Worm (Caenorhabditis elegans) whole organism, late embryonic: Measurements from ENCODE around the gene srh-190.

Source experiments
- C08G9.2 ChIP-seq: sonication (generic microtip); optimal IDR thresholded peaks from 2 replicates; lab custom pipeline; 2016; ENCODE audit warnings: mild to moderate bottlenecking, missing genetic modification characterization, moderate library complexity, missing compliant biosample characterization
- F13H6.1 ChIP-seq: sonication (generic microtip); optimal IDR thresholded peaks from 2 replicates; lab custom pipeline; 2016; ENCODE audit warnings: missing genetic modification characterization, missing compliant biosample characterization
- Y22D7AL.16 ChIP-seq: sonication (generic microtip); optimal IDR thresholded peaks from 2 replicates; lab custom pipeline; 2016; ENCODE audit warnings: missing genetic modification characterization, missing compliant biosample characterization
- ama-1 ChIP-seq: fragments of 150-350 bp; optimal IDR thresholded peaks from 2 replicates; lab custom pipeline; 2014
- ceh-18 ChIP-seq: sonication (generic microtip); optimal IDR thresholded peaks from 2 replicates; lab custom pipeline; 2016; ENCODE audit warnings: missing genetic modification characterization, missing compliant biosample characterization
- ceh-22 ChIP-seq: sonication (generic microtip); optimal IDR thresholded peaks from 2 replicates; lab custom pipeline; 2017; ENCODE audit warnings: missing biosample characterization, missing genetic modification characterization
- ceh-31 ChIP-seq: sonication (generic microtip); optimal IDR thresholded peaks from 2 replicates; lab custom pipeline; 2016; ENCODE audit warnings: missing genetic modification characterization, missing compliant biosample characterization
- ceh-34 ChIP-seq: sonication (generic microtip); optimal IDR thresholded peaks from 2 replicates; lab custom pipeline; 2016; ENCODE audit warnings: mild to moderate bottlenecking, missing genetic modification characterization, missing compliant biosample characterization
- ceh-45 ChIP-seq: fragments of 200-800 bp; sonication (Bioruptor generic); IDR thresholded peaks from 2 replicates; pipeline ENCODE4 v1.3.6; 2022; ENCODE audit warnings: missing genetic modification reagents, missing genetic modification characterization, missing compliant biosample characterization
- ceh-9 ChIP-seq: sonication (generic microtip); optimal IDR thresholded peaks from 2 replicates; lab custom pipeline; 2016; ENCODE audit warnings: mild to moderate bottlenecking, missing genetic modification characterization, inconsistent platforms, missing compliant biosample characterization
- che-1 ChIP-seq: sonication (generic microtip); optimal IDR thresholded peaks from 2 replicates; lab custom pipeline; 2016; ENCODE audit warnings: mild to moderate bottlenecking, missing genetic modification characterization, missing compliant biosample characterization
- dmd-4 ChIP-seq: sonication (generic microtip); optimal IDR thresholded peaks from 2 replicates; lab custom pipeline; 2016; ENCODE audit warnings: borderline replicate concordance, missing genetic modification characterization, missing compliant biosample characterization
- dve-1 ChIP-seq: sonication (generic microtip); optimal IDR thresholded peaks from 2 replicates; lab custom pipeline; 2017; ENCODE audit warnings: antibody characterized with exemption, mild to moderate bottlenecking, missing genetic modification characterization, missing compliant biosample characterization
- elt-2 ChIP-seq: sonication (generic microtip); optimal IDR thresholded peaks from 2 replicates; lab custom pipeline; 2016; ENCODE audit warnings: missing genetic modification reagents, missing genetic modification characterization, missing compliant biosample characterization
- eyg-1 ChIP-seq: sonication (generic microtip); optimal IDR thresholded peaks from 2 replicates; lab custom pipeline; 2016; ENCODE audit warnings: missing genotype, missing genetic modification characterization, missing compliant biosample characterization
- fax-1 ChIP-seq: sonication (generic microtip); optimal IDR thresholded peaks from 2 replicates; lab custom pipeline; 2016; ENCODE audit warnings: missing genotype, missing genetic modification characterization, missing compliant biosample characterization
- hlh-13 ChIP-seq: fragments of 200-800 bp; sonication (Bioruptor generic); optimal IDR thresholded peaks from 2 replicates; lab custom pipeline; 2018; ENCODE audit warnings: mild to moderate bottlenecking, missing genetic modification characterization, missing compliant biosample characterization
- hlh-15 ChIP-seq: sonication (generic microtip); optimal IDR thresholded peaks from 2 replicates; lab custom pipeline; 2016; ENCODE audit warnings: missing genetic modification characterization, missing compliant biosample characterization
- hlh-30 ChIP-seq: sonication (generic microtip); optimal IDR thresholded peaks from 2 replicates; lab custom pipeline; 2017; ENCODE audit warnings: antibody characterized with exemption, missing genetic modification characterization, missing compliant biosample characterization; ENCODE audit not compliant: insufficient read depth
- hlh-6 ChIP-seq: sonication (generic microtip); optimal IDR thresholded peaks from 2 replicates; lab custom pipeline; 2016; ENCODE audit warnings: missing genotype, missing genetic modification characterization, missing compliant biosample characterization
- hlh-8 ChIP-seq: sonication (generic microtip); optimal IDR thresholded peaks from 2 replicates; lab custom pipeline; 2016; ENCODE audit warnings: missing genotype, missing genetic modification characterization, missing compliant biosample characterization
- mec-3 ChIP-seq: sonication (generic microtip); optimal IDR thresholded peaks from 2 replicates; lab custom pipeline; 2016; ENCODE audit warnings: borderline replicate concordance, missing genetic modification characterization, missing compliant biosample characterization
- pag-3 ChIP-seq: sonication (generic microtip); optimal IDR thresholded peaks from 2 replicates; lab custom pipeline; 2016; ENCODE audit warnings: missing compliant biosample characterization, missing genetic modification characterization, borderline replicate concordance
- pat-9 ChIP-seq: fragments of 200-800 bp; sonication (Bioruptor generic); optimal IDR thresholded peaks from 2 replicates; lab custom pipeline; 2018; ENCODE audit warnings: mild to moderate bottlenecking, missing genetic modification characterization, moderate library complexity, missing compliant biosample characterization
- pax-1 ChIP-seq: fragments of 150-350 bp; optimal IDR thresholded peaks from 2 replicates; lab custom pipeline; 2014; ENCODE audit warnings: missing biosample characterization, missing genetic modification characterization
- pha-2 ChIP-seq: sonication (generic microtip); optimal IDR thresholded peaks from 2 replicates; lab custom pipeline; 2017; ENCODE audit warnings: mild to moderate bottlenecking, missing genetic modification characterization, missing compliant biosample characterization
- ref-2 ChIP-seq: sonication (generic microtip); optimal IDR thresholded peaks from 2 replicates; lab custom pipeline; 2016; ENCODE audit warnings: missing genetic modification characterization, missing compliant biosample characterization
- sox-2 ChIP-seq: fragments of 200-800 bp; sonication (Bioruptor generic); IDR thresholded peaks from 2 replicates; pipeline ENCODE4 v1.3.6; 2022; ENCODE audit warnings: missing genetic modification reagents, missing genetic modification characterization, missing compliant biosample characterization
- sox-4 ChIP-seq: sonication (generic microtip); optimal IDR thresholded peaks from 2 replicates; lab custom pipeline; 2017; ENCODE audit warnings: mild to moderate bottlenecking, missing genetic modification characterization, inconsistent platforms, missing compliant biosample characterization
- syd-9 ChIP-seq: sonication (generic microtip); optimal IDR thresholded peaks from 2 replicates; lab custom pipeline; 2016; ENCODE audit warnings: mild to moderate bottlenecking, missing genetic modification characterization, moderate library complexity, missing compliant biosample characterization
- ttx-3 ChIP-seq: sonication (generic microtip); optimal IDR thresholded peaks from 2 replicates; lab custom pipeline; 2016; ENCODE audit warnings: missing genetic modification reagents, missing genetic modification characterization, missing compliant biosample characterization
- unc-3 ChIP-seq, 2 experiments: fragments of 200-800 bp in 1 of 2; sonication (Bioruptor generic) in 1 of 2; sonication (generic microtip) in 1 of 2; conservative IDR thresholded peaks in 1 of 2; optimal IDR thresholded peaks in 1 of 2; 2 replicates each; pipeline versions ENCODE4 v1.3.6 to Lab custom; 2016 to 2022; ENCODE audit warnings: missing compliant biosample characterization in 2 of 2, missing genetic modification characterization in 2 of 2, missing genetic modification reagents in 1 of 2
- unc-55 ChIP-seq: sonication (generic microtip); optimal IDR thresholded peaks from 2 replicates; lab custom pipeline; 2017; ENCODE audit warnings: missing biosample characterization, missing genetic modification reagents, missing genetic modification characterization
- unc-86 ChIP-seq: sonication (generic microtip); optimal IDR thresholded peaks from 2 replicates; lab custom pipeline; 2016; ENCODE audit warnings: missing genetic modification characterization, missing compliant biosample characterization

srh-190 gene

ce11 chrV:3931326-3931725 lies 28.4 kb downstream of the srh-190 start, which contains the start of gene srx-63:
TSS of gene srx-63 (plus strand) at chrV:3931626.
- TF ChIP-seq ceh-45: no peak
- TF ChIP-seq F13H6.1 (tag; lab: Kevin White, UChicago): no peak
- TF ChIP-seq dmd-4 (tag; lab: Kevin White, UChicago): no peak
- no peak for TF ChIP-seq ama-1 (lab: Kevin White, UChicago)
- TF ChIP-seq che-1 (tag; lab: Kevin White, UChicago): no peak
- no peak for TF ChIP-seq pat-9
- TF ChIP-seq ceh-22 (tag; lab: Kevin White, UChicago): no peak
- no peak for TF ChIP-seq eyg-1

ce11 chrV:3935892-3936478 lies 33.1 kb downstream of the srh-190 start, which contains the start of gene cyp-35A5:
TSS of gene cyp-35A5 (plus strand) at chrV:3936326.
- TF ChIP-seq elt-2 (peak; percentile 79), unc-86 (no peak)

DNA sequence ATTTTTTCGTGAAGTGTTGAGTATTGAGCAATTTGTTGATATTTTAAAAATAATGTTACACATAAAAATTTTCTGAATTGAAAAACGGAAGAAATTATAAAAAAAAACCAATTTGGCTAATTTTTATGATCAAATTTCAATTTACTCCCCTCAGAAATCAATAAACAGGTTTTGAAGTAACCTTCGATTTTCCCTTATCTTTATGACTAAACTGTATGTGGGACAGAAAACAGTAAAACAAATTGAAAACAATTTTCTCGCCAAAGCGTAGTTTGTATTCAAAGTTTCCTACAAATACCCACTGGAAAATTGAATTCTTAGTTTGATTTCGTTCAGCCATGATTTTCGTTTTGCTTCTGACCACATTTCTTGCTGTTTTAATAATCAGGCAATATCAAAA lies 35.9 kb downstream of the srh-190 start, which contains the start of gene cyp-35B1:
Gene cyp-35B1, plus strand, starts transcription at position 244 of the 400 bp plus-strand sequence.
- no peak for TF ChIP-seq mec-3 (tag; lab: Kevin White, UChicago)
- no peak for TF ChIP-seq ref-2 (tag; lab: Kevin White, UChicago)
- TF ChIP-seq hlh-15 (tag; lab: Kevin White, UChicago): no peak
- TF ChIP-seq unc-55: no peak
- TF ChIP-seq hlh-30 (tag; lab: Kevin White, UChicago): no peak
- no peak for TF ChIP-seq fax-1 (tag; lab: Kevin White, UChicago)
- no peak for TF ChIP-seq pax-1 (tag; lab: Kevin White, UChicago)
- no peak for TF ChIP-seq sox-2 (GFP tag; lab: Robert Waterston, UW)
- TF ChIP-seq ceh-9 (tag; lab: Kevin White, UChicago): no peak
- TF ChIP-seq C08G9.2 (tag; lab: Kevin White, UChicago): no peak
- no peak for TF ChIP-seq ceh-45
- TF ChIP-seq ceh-34 (tag; lab: Kevin White, UChicago): no peak
- no peak for TF ChIP-seq ceh-18 (tag; lab: Kevin White, UChicago)

ce11 chrV:3941860-3942259 lies 39.0 kb downstream of the srh-190 start, which contains the start of gene cyp-35B2:
TSS of gene cyp-35B2 (plus strand) at chrV:3942160.
- TF ChIP-seq syd-9 (tag; lab: Kevin White, UChicago) (no peak), dve-1 (tag; lab: Kevin White, UChicago) (no peak), ceh-9 (tag; lab: Kevin White, UChicago) (no peak), hlh-8 (tag; lab: Kevin White, UChicago) (no peak), C08G9.2 (tag; lab: Kevin White, UChicago) (no peak), pag-3 (tag; lab: Kevin White, UChicago) (no peak), dmd-4 (tag; lab: Kevin White, UChicago) (no peak), pha-2 (tag; lab: Kevin White, UChicago) (no peak), hlh-6 (no peak), Y22D7AL.16 (tag; lab: Kevin White, UChicago) (no peak), ceh-31 (no peak), ttx-3 (tag; lab: Kevin White, UChicago) (no peak), eyg-1 (no peak), sox-4 (no peak), hlh-13 (GFP tag; lab: Kevin White, UChicago) (no peak), unc-3 (GFP tag; conservative IDR thresholded peaks at IDR 0.05; lab: Robert Waterston, UW) (no peak), unc-3 (tag; optimal IDR thresholded peaks at IDR 0.05; lab: Kevin White, UChicago) (no peak), che-1 (tag; lab: Kevin White, UChicago) (no peak)
- TF ChIP-seq, all 69 proteins: peak for 0
